Fruit fly (Drosophila melanogaster) Kc167 (cell line): ENCODE measurements around the gene CG10301.

Experiments
- h ChIP-seq: fragments of >200 bp; optimal IDR thresholded peaks from 3 replicates; lab custom pipeline; 2018; ENCODE audit warnings: missing external identifiers
- insv ChIP-seq: fragments of >200 bp; optimal IDR thresholded peaks from 3 replicates; lab custom pipeline; 2018; ENCODE audit warnings: missing external identifiers
- psq ChIP-seq: fragments of >200 bp; optimal IDR thresholded peaks from 2 replicates; lab custom pipeline; 2017; ENCODE audit warnings: missing external identifiers

DNA sequence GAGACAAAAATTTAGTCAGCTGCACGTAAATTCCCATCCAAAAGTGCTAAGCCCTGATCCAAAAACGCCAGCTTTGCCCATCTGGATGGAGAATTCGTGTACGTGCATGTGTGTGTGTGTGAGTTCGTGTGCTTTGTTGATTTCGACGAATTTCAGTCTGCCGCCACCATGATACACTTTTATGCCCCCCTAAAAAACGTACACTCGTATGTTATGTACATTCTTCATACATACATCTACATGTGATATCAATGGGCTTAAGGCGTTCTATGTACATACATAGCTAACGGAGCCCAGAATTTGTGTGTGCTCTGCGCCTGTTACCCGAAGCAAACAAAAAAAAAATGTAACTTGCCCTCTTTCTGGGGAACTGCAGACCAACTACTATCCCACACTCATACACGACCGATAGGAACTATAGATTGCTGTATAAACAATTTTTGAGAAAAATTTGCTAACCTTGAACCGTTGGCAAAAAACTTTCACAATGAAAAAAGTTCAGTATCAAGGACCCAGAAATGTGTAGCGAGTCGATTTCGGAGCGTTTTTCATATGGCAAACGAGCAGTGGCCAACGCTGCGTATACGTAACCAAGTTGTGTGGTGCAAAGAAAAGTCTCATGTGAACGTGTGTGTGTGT, 15.9 kb downstream of the CG10301 start:
- TF ChIP-seq h = no peak
- TF ChIP-seq psq (lab: Kevin White, UChicago) = no peak
- TF ChIP-seq insv (lab: Kevin White, UChicago) = no peak
